Fruit fly (Drosophila melanogaster) S2 (cell line): ENCODE data around the gene rdx.

ENCODE experiments used
- CG8478 ChIP-seq: fragments of >200 bp; optimal IDR thresholded peaks from 2 replicates; lab custom pipeline; 2018
- CTCF ChIP-seq, 2 experiments: fragments of >200 bp; optimal IDR thresholded peaks; 2 replicates each; lab custom pipeline; 2018

- TF ChIP-seq CG8478 (no peak), CTCF (optimal IDR thresholded peaks at IDR 0.05; lab: Kevin White, UChicago) (no peak)
Observed at dm6 chr3R:14003845-14004244, 28.0 kb downstream of the rdx start.
